Worm (Caenorhabditis elegans): ENCODE results near the gene stdh-1.

stdh-1 gene

DNA sequence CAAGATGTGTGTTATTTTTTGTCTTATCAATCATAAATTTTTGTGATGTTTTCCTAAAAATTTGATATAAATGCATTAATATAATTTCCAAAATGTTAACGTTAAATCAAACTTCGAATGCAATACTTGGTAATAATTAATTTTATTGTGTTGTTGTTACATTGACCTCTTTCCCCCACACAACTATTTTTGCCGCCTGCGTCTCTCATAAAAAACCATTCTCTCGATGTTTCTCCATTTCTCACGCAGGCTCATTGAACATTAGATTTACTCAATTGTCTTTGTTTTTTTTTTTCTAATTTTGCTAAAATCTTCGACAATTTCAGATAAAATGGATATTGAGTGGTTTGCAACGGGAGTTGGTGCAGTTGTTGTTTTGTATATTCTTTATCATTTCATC is at the start of gene stdh-1:
Gene stdh-1, plus strand, starts transcription at position 327 of the 400 bp plus-strand sequence.
- no peak for TF ChIP-seq efl-3 (GFP tag; optimal IDR thresholded peaks at IDR 0.05)
- no peak for TF ChIP-seq hlh-4 (tag; optimal IDR thresholded peaks at IDR 0.05)
- TF ChIP-seq C16A3.4 (tag; optimal IDR thresholded peaks at IDR 0.05) = peak; percentile 5
- TF ChIP-seq nhr-71 (tag; optimal IDR thresholded peaks at IDR 0.05) = peak; percentile 32
- TF ChIP-seq mep-1 (tag; optimal IDR thresholded peaks at IDR 0.05) = peak; percentile 35
- TF ChIP-seq C34B4.2 (tag; optimal IDR thresholded peaks at IDR 0.05) = no peak
- peak in 1 of 2 experiments; percentile 0 for TF ChIP-seq efl-1 (optimal IDR thresholded peaks at IDR 0.05)
- peak in 1 of 2 experiments; percentile 61 for TF ChIP-seq efl-1 (GFP tag; optimal IDR thresholded peaks at IDR 0.05 in 1 of 2)
- peak; percentile 25 for TF ChIP-seq snu-23 (GFP tag; optimal IDR thresholded peaks at IDR 0.05)
- TF ChIP-seq nhr-47 (tag; optimal IDR thresholded peaks at IDR 0.05) = no peak
- TF ChIP-seq blmp-1 (tag; optimal IDR thresholded peaks at IDR 0.05) = peak; percentile 15
- TF ChIP-seq lin-14 (GFP tag; optimal IDR thresholded peaks at IDR 0.05) = peak; percentile 69

ce11 chrV:13857132-13857531 is 49.2 kb upstream of the stdh-1 start, which contains the start of gene srx-136:
srx-136 (plus strand) TSS chrV:13857432.
- TF ChIP-seq nhr-76 (tag; optimal IDR thresholded peaks at IDR 0.05) = no peak
- TF ChIP-seq ztf-11 (tag; optimal IDR thresholded peaks at IDR 0.05) = no peak
- TF ChIP-seq isw-1 (GFP tag; IDR thresholded peaks at IDR 0.05) = no peak
- TF ChIP-seq nhr-84 (tag; optimal IDR thresholded peaks at IDR 0.05) = no peak
- no peak for TF ChIP-seq fkh-10 (GFP tag; optimal IDR thresholded peaks at IDR 0.05)
- no peak for TF ChIP-seq tbx-2 (tag; optimal IDR thresholded peaks at IDR 0.05)
- no peak for TF ChIP-seq ceh-90 (tag; optimal IDR thresholded peaks at IDR 0.05)
- no peak for TF ChIP-seq ztf-4 (tag; optimal IDR thresholded peaks at IDR 0.05)
- no peak for TF ChIP-seq lin-13 (GFP tag; optimal IDR thresholded peaks at IDR 0.05)
- TF ChIP-seq irx-1 (tag; optimal IDR thresholded peaks at IDR 0.05) = no peak
- TF ChIP-seq nhr-47 (tag; optimal IDR thresholded peaks at IDR 0.05) = no peak
- no peak for TF ChIP-seq C34B4.2 (tag; optimal IDR thresholded peaks at IDR 0.05)
- TF ChIP-seq pax-3 (tag; optimal IDR thresholded peaks at IDR 0.05) = no peak
- no peak for TF ChIP-seq C16A3.4 (tag; optimal IDR thresholded peaks at IDR 0.05)
- no peak for TF ChIP-seq egl-27 (tag; optimal IDR thresholded peaks at IDR 0.05)
- no peak for TF ChIP-seq ceh-88 (GFP tag; IDR thresholded peaks at IDR 0.05)
- TF ChIP-seq zip-4 (GFP tag; optimal IDR thresholded peaks at IDR 0.05) = no peak
- no peak for TF ChIP-seq pag-3 (tag; optimal IDR thresholded peaks at IDR 0.05; ENCODE audit: borderline replicate concordance, insufficient read depth)

- no peak for TF ChIP-seq swsn-7 (tag; optimal IDR thresholded peaks at IDR 0.05)
- no peak for TF ChIP-seq dpl-1 (GFP tag; optimal IDR thresholded peaks at IDR 0.05)
- no peak for TF ChIP-seq nhr-77 (tag; optimal IDR thresholded peaks at IDR 0.05)
- no peak for TF ChIP-seq dsc-1 (tag; optimal IDR thresholded peaks at IDR 0.05)
- no peak for TF ChIP-seq aly-2 (tag; optimal IDR thresholded peaks at IDR 0.05)
- no peak for TF ChIP-seq tbx-2 (tag; optimal IDR thresholded peaks at IDR 0.05)
- TF ChIP-seq blmp-1 (tag; optimal IDR thresholded peaks at IDR 0.05) = no peak
- no peak for TF ChIP-seq nhr-71 (tag; optimal IDR thresholded peaks at IDR 0.05)
- no peak for TF ChIP-seq fos-1 (tag; optimal IDR thresholded peaks at IDR 0.05)
Measured at ce11 chrV:13858906-13859305, 47.4 kb upstream of the stdh-1 start, which contains the start of gene srx-135. srx-135 (plus strand) TSS chrV:13859206.

DNA sequence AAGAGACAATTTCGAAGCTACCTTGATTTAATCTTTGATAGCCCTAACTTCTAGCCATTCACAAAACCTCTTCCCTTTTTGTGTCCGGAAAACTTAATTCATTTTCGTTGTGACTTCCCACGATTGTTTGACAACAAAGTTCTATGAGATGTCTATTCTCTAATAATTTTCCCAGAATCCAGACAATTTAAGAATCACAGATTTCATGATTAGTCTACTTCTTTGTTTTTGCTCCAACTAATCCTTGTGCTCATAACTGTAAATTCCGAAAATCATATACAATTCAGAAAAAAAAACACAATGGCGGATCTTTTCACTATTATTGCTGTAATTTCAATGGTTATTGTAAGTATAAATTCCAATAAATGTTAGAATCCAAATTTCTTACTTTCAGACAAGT is 43.8 kb upstream of the stdh-1 start, which contains the start of gene srx-137:
Gene srx-137, plus strand, starts transcription at position 301 of the 400 bp plus-strand sequence.
- no peak for TF ChIP-seq ztf-4 (tag; optimal IDR thresholded peaks at IDR 0.05)

DNA sequence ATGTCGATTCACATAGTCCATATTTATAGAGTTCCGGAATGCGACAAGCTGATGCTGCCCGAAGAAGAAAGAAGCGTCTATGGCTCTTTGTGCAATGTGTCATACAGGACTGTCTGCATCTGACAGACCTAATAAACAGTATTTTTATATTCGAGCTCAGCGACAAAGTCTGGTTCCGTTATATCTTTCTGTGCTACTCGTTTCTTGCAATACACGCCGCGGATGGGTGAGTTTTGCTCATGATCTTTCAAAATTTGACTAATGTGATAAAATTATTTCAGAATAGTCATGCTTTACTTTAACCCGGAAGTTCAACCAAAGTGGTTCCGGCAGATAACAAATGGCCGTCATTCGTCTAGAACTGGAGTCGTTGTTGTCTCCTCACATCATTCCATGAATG is 42.6 kb upstream of the stdh-1 start:
- TF ChIP-seq alr-1 (tag; optimal IDR thresholded peaks at IDR 0.05; ENCODE audit: borderline replicate concordance) = no peak
- TF ChIP-seq pag-3 (tag; optimal IDR thresholded peaks at IDR 0.05; ENCODE audit: borderline replicate concordance, insufficient read depth) = no peak
- TF ChIP-seq tbx-2 (tag; optimal IDR thresholded peaks at IDR 0.05) = no peak
- no peak for TF ChIP-seq lsy-2 (tag; optimal IDR thresholded peaks at IDR 0.05)

Measured in whole organism, L1 larva.